Fruit fly (Drosophila melanogaster) whole organism, embryonic: ENCODE measurements around the gene CG33947.

Source experiments
- Abd-B ChIP-seq: fragments of 200-800 bp; sonication (Bioruptor generic); optimal IDR thresholded peaks from 2 replicates; lab custom pipeline; 2018; ENCODE audit warnings: missing biosample characterization, mild to moderate bottlenecking, missing genetic modification characterization, moderate library complexity
- B-H2 ChIP-seq: fragments of 200-800 bp; sonication (Bioruptor generic); optimal IDR thresholded peaks from 2 replicates; lab custom pipeline; 2018; ENCODE audit warnings: missing biosample characterization, mild to moderate bottlenecking, missing genetic modification characterization
- CG1024 ChIP-seq: fragments of 200-800 bp; sonication (Bioruptor generic); IDR thresholded peaks from 2 replicates; pipeline ENCODE4 v1.3.6; 2022; ENCODE audit warnings: missing biosample characterization, missing genetic modification characterization
- CG10543 ChIP-seq: fragments of 200-800 bp; sonication (Bioruptor generic); optimal IDR thresholded peaks from 3 replicates; lab custom pipeline; 2017; ENCODE audit warnings: missing biosample characterization, mild to moderate bottlenecking, missing genetic modification characterization, moderate library complexity
- CG11456 ChIP-seq: fragments of 200-800 bp; sonication (Bioruptor generic); IDR thresholded peaks from 3 replicates; pipeline ENCODE4 v1.3.6; 2022; ENCODE audit warnings: missing biosample characterization, missing genetic modification characterization
- CG12299 ChIP-seq: fragments of 200-800 bp; sonication (Bioruptor generic); optimal IDR thresholded peaks from 2 replicates; lab custom pipeline; 2018; ENCODE audit warnings: missing biosample characterization, mild to moderate bottlenecking, missing genetic modification characterization
- CG13296 ChIP-seq: fragments of 200-800 bp; sonication (Bioruptor generic); optimal IDR thresholded peaks from 3 replicates; lab custom pipeline; 2018; ENCODE audit warnings: missing biosample characterization, mild to moderate bottlenecking, missing genetic modification characterization
- CG13894 ChIP-seq: fragments of 200-800 bp; sonication (Bioruptor generic); optimal IDR thresholded peaks from 3 replicates; lab custom pipeline; 2018; ENCODE audit warnings: missing biosample characterization, mild to moderate bottlenecking, missing genetic modification characterization, moderate library complexity
- CG15011 ChIP-seq: fragments of 200-800 bp; sonication (Bioruptor generic); optimal IDR thresholded peaks from 3 replicates; lab custom pipeline; 2018; ENCODE audit warnings: missing biosample characterization, mild to moderate bottlenecking, missing genetic modification characterization
- CG17361 ChIP-seq: fragments of 200-800 bp; sonication (Bioruptor generic); IDR thresholded peaks from 3 replicates; pipeline ENCODE4 v1.3.6; 2022; ENCODE audit warnings: missing biosample characterization, missing genetic modification characterization
- CG17612 ChIP-seq: fragments of 200-800 bp; sonication (Bioruptor generic); IDR thresholded peaks from 2 replicates; pipeline ENCODE4 v1.3.6; 2022; ENCODE audit warnings: missing biosample characterization, missing genetic modification characterization
- CG2712 ChIP-seq: fragments of 200-800 bp; optimal IDR thresholded peaks from 3 replicates; lab custom pipeline; 2019; ENCODE audit warnings: missing biosample characterization, mild to moderate bottlenecking, missing genetic modification characterization, moderate library complexity
- CG3847 ChIP-seq: fragments of 200-800 bp; sonication (Bioruptor generic); IDR thresholded peaks from 2 replicates; pipeline ENCODE4 v1.3.6; 2022; ENCODE audit warnings: missing biosample characterization, missing genetic modification characterization
- CG42726 ChIP-seq: fragments of 200-800 bp; sonication (Bioruptor generic); IDR thresholded peaks from 2 replicates; pipeline ENCODE4 v1.3.6; 2022; ENCODE audit warnings: missing biosample characterization, missing genetic modification characterization; ENCODE audit not compliant: partially characterized antibody
- CG6765 ChIP-seq: fragments of 200-800 bp; sonication (Bioruptor generic); optimal IDR thresholded peaks from 3 replicates; lab custom pipeline; 2017; ENCODE audit warnings: missing biosample characterization, mild to moderate bottlenecking, missing genetic modification characterization
- CG7987 ChIP-seq: fragments of 200-800 bp; sonication (Bioruptor generic); optimal IDR thresholded peaks from 2 replicates; lab custom pipeline; 2018; ENCODE audit warnings: missing biosample characterization, mild to moderate bottlenecking, missing genetic modification characterization, moderate library complexity
- Deaf1 ChIP-seq: fragments of 200-800 bp; optimal IDR thresholded peaks from 3 replicates; lab custom pipeline; 2019; ENCODE audit warnings: missing biosample characterization, mild to moderate bottlenecking, missing genetic modification characterization, moderate library complexity
- Dref ChIP-seq: fragments of 200-800 bp; sonication (Bioruptor generic); IDR thresholded peaks from 2 replicates; pipeline ENCODE4 v1.3.6; 2022; ENCODE audit warnings: missing biosample characterization, missing genetic modification characterization
- HLH3B ChIP-seq: fragments of 200-800 bp; sonication (Bioruptor generic); IDR thresholded peaks from 2 replicates; pipeline ENCODE4 v1.3.6; 2022; ENCODE audit warnings: missing biosample characterization, missing genetic modification characterization
- HLH4C ChIP-seq: fragments of 200-800 bp; sonication (Bioruptor generic); IDR thresholded peaks from 3 replicates; pipeline ENCODE4 v1.3.6; 2022; ENCODE audit warnings: missing biosample characterization, missing genetic modification characterization; ENCODE audit not compliant: partially characterized antibody
- Hey ChIP-seq: fragments of 200-800 bp; sonication (Bioruptor generic); optimal IDR thresholded peaks from 3 replicates; lab custom pipeline; 2018; ENCODE audit warnings: missing biosample characterization, mild to moderate bottlenecking, missing genetic modification characterization
- Hr39 ChIP-seq: fragments of >200 bp; optimal IDR thresholded peaks from 2 replicates; lab custom pipeline; 2017
- Hr78 ChIP-seq, 2 experiments: fragments of 200-800 bp in 1 of 2; fragments of >200 bp in 1 of 2; sonication (Bioruptor generic) in 1 of 2; optimal IDR thresholded peaks; 2 replicates each; lab custom pipeline; 2017 to 2019; ENCODE audit warnings: missing biosample characterization in 2 of 2, missing genetic modification characterization in 2 of 2, mild to moderate bottlenecking in 1 of 2, moderate library complexity in 1 of 2
- Max ChIP-seq: fragments of 200-800 bp; sonication (Bioruptor generic); optimal IDR thresholded peaks from 2 replicates; lab custom pipeline; 2016; ENCODE audit warnings: missing biosample characterization, mild to moderate bottlenecking, missing genetic modification characterization
- Meics ChIP-seq: fragments of 200-800 bp; sonication (Bioruptor generic); optimal IDR thresholded peaks from 2 replicates; lab custom pipeline; 2017; ENCODE audit warnings: missing biosample characterization, mild to moderate bottlenecking, missing genetic modification characterization
- Mrtf ChIP-seq: fragments of 200-800 bp; sonication (Bioruptor generic); IDR thresholded peaks from 3 replicates; pipeline ENCODE4 v1.3.6; 2022; ENCODE audit warnings: missing biosample characterization, missing genetic modification characterization
- NC2α ChIP-seq: fragments of 200-800 bp; sonication (Bioruptor generic); optimal IDR thresholded peaks from 2 replicates; lab custom pipeline; 2016; ENCODE audit warnings: missing biosample characterization, missing genetic modification characterization
- NFAT ChIP-seq: fragments of 200-800 bp; sonication (Bioruptor generic); IDR thresholded peaks from 2 replicates; pipeline ENCODE4 v1.3.6; 2022; ENCODE audit warnings: missing biosample characterization, missing genetic modification characterization
- Sin3A ChIP-seq: fragments of >200 bp; optimal IDR thresholded peaks from 2 replicates; lab custom pipeline; 2018
- Stat92E ChIP-seq, 3 experiments: fragments of >200 bp in 2 of 3; fragments of 200-800 bp in 1 of 3; sonication (Bioruptor generic) in 1 of 3; optimal IDR thresholded peaks; 2 replicates each; lab custom pipeline; 2017 to 2019; ENCODE audit warnings: missing biosample characterization in 3 of 3, missing genetic modification characterization in 3 of 3, mild to moderate bottlenecking in 1 of 3, moderate library complexity in 1 of 3
- YL-1 ChIP-seq: fragments of 200-800 bp; sonication (Bioruptor generic); optimal IDR thresholded peaks from 3 replicates; lab custom pipeline; 2017; ENCODE audit warnings: missing biosample characterization, mild to moderate bottlenecking, missing genetic modification characterization
- bab2 ChIP-seq: fragments of 200-800 bp; sonication (Bioruptor generic); optimal IDR thresholded peaks from 2 replicates; lab custom pipeline; 2016; ENCODE audit warnings: missing biosample characterization, missing genetic modification characterization
- bowl ChIP-seq: fragments of 200-800 bp; sonication (Bioruptor generic); IDR thresholded peaks from 2 replicates; pipeline ENCODE4 v1.3.6; 2022; ENCODE audit warnings: missing biosample characterization, missing genetic modification characterization
- br ChIP-seq: fragments of >200 bp; optimal IDR thresholded peaks from 2 replicates; lab custom pipeline; 2017
- cad ChIP-seq: fragments of >200 bp; optimal IDR thresholded peaks from 2 replicates; lab custom pipeline; 2017; ENCODE audit warnings: missing biosample characterization, missing genetic modification characterization
- fru ChIP-seq: fragments of >200 bp; optimal IDR thresholded peaks from 2 replicates; lab custom pipeline; 2017
- grn ChIP-seq: fragments of 200-800 bp; sonication (Bioruptor generic); optimal IDR thresholded peaks from 3 replicates; lab custom pipeline; 2017; ENCODE audit warnings: missing biosample characterization, missing genetic modification characterization
- hkb ChIP-seq, 2 experiments: fragments of 200-800 bp in 1 of 2; fragments of >200 bp in 1 of 2; sonication (Bioruptor generic) in 1 of 2; IDR thresholded peaks in 1 of 2; optimal IDR thresholded peaks in 1 of 2; 2 replicates each; pipeline versions ENCODE4 v1.3.6 to Lab custom; 2017 to 2022; ENCODE audit warnings: missing biosample characterization in 1 of 2, missing genetic modification characterization in 1 of 2
- lbe ChIP-seq: fragments of 200-800 bp; sonication (Bioruptor generic); optimal IDR thresholded peaks from 2 replicates; lab custom pipeline; 2016; ENCODE audit warnings: missing biosample characterization, mild to moderate bottlenecking, missing genetic modification characterization
- lola ChIP-seq, 3 experiments: fragments of >200 bp in 2 of 3; fragments of 200-800 bp in 1 of 3; sonication (Bioruptor generic) in 1 of 3; optimal IDR thresholded peaks; 2 replicates each; lab custom pipeline; 2017 to 2019; ENCODE audit warnings: missing biosample characterization in 3 of 3, missing genetic modification characterization in 3 of 3, mild to moderate bottlenecking in 1 of 3, moderate library complexity in 1 of 3
- nau ChIP-seq: fragments of 200-800 bp; sonication (Bioruptor generic); optimal IDR thresholded peaks from 3 replicates; lab custom pipeline; 2017; ENCODE audit warnings: missing biosample characterization, mild to moderate bottlenecking, missing genetic modification characterization, missing genetic modification reagents
- nerfin-2 ChIP-seq: fragments of 200-800 bp; sonication (Bioruptor generic); IDR thresholded peaks from 2 replicates; pipeline ENCODE4 v1.3.6; 2022; ENCODE audit warnings: missing biosample characterization, missing genetic modification characterization; ENCODE audit not compliant: partially characterized antibody
- odd ChIP-seq: fragments of 200-800 bp; sonication (Bioruptor generic); optimal IDR thresholded peaks from 2 replicates; lab custom pipeline; 2017; ENCODE audit warnings: missing biosample characterization, mild to moderate bottlenecking, missing genetic modification characterization
- sima ChIP-seq: fragments of 200-800 bp; sonication (Bioruptor generic); optimal IDR thresholded peaks from 2 replicates; lab custom pipeline; 2016; ENCODE audit warnings: missing biosample characterization, missing genetic modification characterization
- sna ChIP-seq: fragments of 200-800 bp; sonication (Bioruptor generic); IDR thresholded peaks from 2 replicates; pipeline ENCODE4 v1.3.6; 2022; ENCODE audit warnings: missing biosample characterization, missing genetic modification characterization; ENCODE audit not compliant: partially characterized antibody
- stc ChIP-seq: fragments of 200-800 bp; sonication (Bioruptor generic); IDR thresholded peaks from 2 replicates; pipeline ENCODE4 v1.3.6; 2022; ENCODE audit warnings: missing biosample characterization, missing genetic modification characterization
- tin ChIP-seq: fragments of 200-800 bp; sonication (Bioruptor generic); optimal IDR thresholded peaks from 3 replicates; lab custom pipeline; 2016; ENCODE audit warnings: missing biosample characterization, missing genetic modification characterization
- vfl ChIP-seq: fragments of 200-800 bp; sonication (Bioruptor generic); optimal IDR thresholded peaks from 2 replicates; lab custom pipeline; 2016; ENCODE audit warnings: missing biosample characterization, missing genetic modification characterization
- vvl ChIP-seq: fragments of 200-800 bp; sonication (Bioruptor generic); IDR thresholded peaks from 2 replicates; pipeline ENCODE4 v1.3.6; 2022; ENCODE audit warnings: missing biosample characterization, missing genetic modification characterization
- wor ChIP-seq: fragments of 200-800 bp; sonication (Bioruptor generic); IDR thresholded peaks from 2 replicates; pipeline ENCODE4 v1.3.6; 2022; ENCODE audit warnings: missing biosample characterization, missing genetic modification characterization
- yki ChIP-seq: fragments of >200 bp; optimal IDR thresholded peaks from 3 replicates; lab custom pipeline; 2018

CG33947 gene

dm6 chr3L:11064689-11065088, 31.6 kb upstream of the CG33947 start, which contains the start of the genes CG32075, CG45101 and SuUR:
TSS of gene CG32075 (minus strand) at chr3L:11064941.
TSS of gene CG45101 (plus strand) at chr3L:11064991.
TSS of gene SuUR (plus strand) at chr3L:11064991.
- peak; percentile 91 for TF ChIP-seq vvl (GFP tag; lab: Robert Waterston, UW)
- no peak for TF ChIP-seq sna
- TF ChIP-seq CG3847 (GFP tag; lab: Robert Waterston, UW) = peak; percentile 90
- TF ChIP-seq CG2712 (tag; lab: Kevin White, UChicago) = peak; percentile 91
- TF ChIP-seq CG11456 (GFP tag; lab: Robert Waterston, UW) = peak; percentile 82
- 0 out of 2 replicates have a peak, but pooled peaks have one; percentile 40 for TF ChIP-seq bowl (GFP tag; lab: Robert Waterston, UW)
- peak; percentile 90 for TF ChIP-seq tin (GFP tag; lab: Kevin White, UChicago)
- TF ChIP-seq nerfin-2 (GFP tag; lab: Robert Waterston, UW) = no peak
- peak; percentile 85 for TF ChIP-seq stc (GFP tag; lab: Robert Waterston, UW)
- TF ChIP-seq HLH4C = no peak
- TF ChIP-seq nau (GFP tag; lab: Kevin White, UChicago) = peak; percentile 75
- TF ChIP-seq CG10543 (GFP tag; lab: Kevin White, UChicago) = peak; percentile 90
- TF ChIP-seq cad (GFP tag; lab: Kevin White, UChicago) = no peak
- peak; percentile 56 for TF ChIP-seq sima (GFP tag; lab: Kevin White, UChicago)
- TF ChIP-seq Mrtf (GFP tag; lab: Robert Waterston, UW) = peak; percentile 70; the same call in 1 of the 3 replicates
- peak; percentile 92 for TF ChIP-seq bab2
- TF ChIP-seq fru (lab: Kevin White, UChicago) = no peak
- TF ChIP-seq CG15011 (GFP tag; lab: Kevin White, UChicago) = peak; percentile 39
- TF ChIP-seq CG13296 (GFP tag; lab: Kevin White, UChicago) = peak; percentile 79
- TF ChIP-seq hkb (optimal IDR thresholded peaks at IDR 0.05; lab: Kevin White, UChicago) = peak; percentile 71
- peak; percentile 86 for TF ChIP-seq hkb (GFP tag; IDR thresholded peaks at IDR 0.05; lab: Robert Waterston, UW)
- peak; percentile 74 for TF ChIP-seq wor
- TF ChIP-seq lbe (GFP tag; lab: Kevin White, UChicago) = peak; percentile 73
- TF ChIP-seq Hr78 (GFP tag; optimal IDR thresholded peaks at IDR 0.05; lab: Kevin White, UChicago) = no peak
- no peak for TF ChIP-seq yki (lab: Kevin White, UChicago)
- TF ChIP-seq CG7987 = peak; percentile 65
- peak; percentile 86 for TF ChIP-seq Meics (GFP tag; lab: Kevin White, UChicago)
- TF ChIP-seq CG1024 (GFP tag; lab: Robert Waterston, UW) = peak; percentile 79
- TF ChIP-seq Abd-B = peak; percentile 89
- peak in 1 of 3 experiments; percentile 76 for TF ChIP-seq Stat92E (GFP tag; optimal IDR thresholded peaks at IDR 0.05; lab: Kevin White, UChicago)
- TF ChIP-seq NC2α (GFP tag; lab: Kevin White, UChicago) = peak; percentile 70
- TF ChIP-seq Dref = no peak
- TF ChIP-seq NFAT = no peak; the same call in 1 of the 2 replicates
- TF ChIP-seq odd = peak; percentile 52
- TF ChIP-seq YL-1 (GFP tag; lab: Kevin White, UChicago) = peak; percentile 86
- TF ChIP-seq CG42726 (GFP tag; lab: Robert Waterston, UW) = no peak
- peak; percentile 86 for TF ChIP-seq B-H2 (GFP tag; lab: Kevin White, UChicago)
- TF ChIP-seq Hr39 = no peak
- peak; percentile 86 for TF ChIP-seq vfl (GFP tag; lab: Kevin White, UChicago)
- TF ChIP-seq Sin3A = peak; percentile 75
- peak; percentile 38 for TF ChIP-seq Deaf1
- TF ChIP-seq HLH3B (GFP tag; lab: Robert Waterston, UW) = peak; percentile 78
- TF ChIP-seq CG17361 (GFP tag; lab: Robert Waterston, UW) = peak; percentile 87
- peak; percentile 59; the same call in 1 of the 2 replicates for TF ChIP-seq CG17612 (GFP tag; lab: Robert Waterston, UW)
- peak; percentile 9 for TF ChIP-seq CG6765
- no peak for TF ChIP-seq br (lab: Kevin White, UChicago)
- TF ChIP-seq lola (GFP tag; optimal IDR thresholded peaks at IDR 0.05; lab: Kevin White, UChicago) = peak in 1 of 3 experiments; percentile 86
- TF ChIP-seq Max (GFP tag; lab: Kevin White, UChicago) = peak; percentile 93
- no peak for TF ChIP-seq CG13894
- TF ChIP-seq grn (GFP tag; lab: Kevin White, UChicago) = peak; percentile 24
- TF ChIP-seq CG12299 = peak; percentile 61
- TF ChIP-seq Hey (tag; lab: Kevin White, UChicago) = peak; percentile 34
